Fruit fly (Drosophila melanogaster) whole organism, prepupa: ENCODE results near the gene Atg5.

ENCODE experiments used
- Blimp-1 ChIP-seq: fragments of 200-800 bp; sonication (Bioruptor generic); optimal IDR thresholded peaks from 3 replicates; lab custom pipeline; 2017; ENCODE audit warnings: missing biosample characterization, missing genetic modification characterization, mild to moderate bottlenecking, moderate library complexity, missing genetic modification reagents
- CG10631 ChIP-seq: fragments of 200-800 bp; sonication (Bioruptor generic); optimal IDR thresholded peaks from 2 replicates; lab custom pipeline; 2016; ENCODE audit warnings: missing biosample characterization, missing genetic modification characterization
- CG10669 ChIP-seq: fragments of 200-800 bp; sonication (Bioruptor generic); optimal IDR thresholded peaks from 3 replicates; lab custom pipeline; 2018; ENCODE audit warnings: missing biosample characterization, mild to moderate bottlenecking, missing genetic modification characterization, moderate library complexity
- CG11294 ChIP-seq: fragments of 200-800 bp; sonication (Bioruptor generic); IDR thresholded peaks from 2 replicates; pipeline ENCODE4 v1.3.6; 2022; ENCODE audit warnings: missing biosample characterization, missing genetic modification characterization
- CG11762 ChIP-seq: fragments of 200-800 bp; sonication (Bioruptor generic); optimal IDR thresholded peaks from 3 replicates; lab custom pipeline; 2016; ENCODE audit warnings: missing biosample characterization, missing genetic modification characterization; ENCODE audit not compliant: insufficient read depth
- CG11902 ChIP-seq: fragments of 200-800 bp; sonication (Bioruptor generic); optimal IDR thresholded peaks from 3 replicates; lab custom pipeline; 2016; ENCODE audit warnings: missing biosample characterization, missing genetic modification characterization
- CG15336 ChIP-seq: fragments of 200-800 bp; sonication (Bioruptor generic); IDR thresholded peaks from 2 replicates; pipeline ENCODE4 v1.3.6; 2022; ENCODE audit warnings: missing biosample characterization, missing genetic modification characterization
- CG1621 ChIP-seq: fragments of 200-800 bp; sonication (Bioruptor generic); optimal IDR thresholded peaks from 3 replicates; lab custom pipeline; 2018; ENCODE audit warnings: missing biosample characterization, mild to moderate bottlenecking, missing genetic modification characterization
- CG16779 ChIP-seq: fragments of 200-800 bp; sonication (Bioruptor generic); optimal IDR thresholded peaks from 3 replicates; lab custom pipeline; 2017; ENCODE audit warnings: missing biosample characterization, mild to moderate bottlenecking, missing genetic modification characterization
- CG31627 ChIP-seq: fragments of 200-800 bp; sonication (Bioruptor generic); optimal IDR thresholded peaks from 3 replicates; lab custom pipeline; 2016; ENCODE audit warnings: missing biosample characterization, missing genetic modification characterization
- CG32006 ChIP-seq: fragments of 200-800 bp; sonication (Bioruptor generic); optimal IDR thresholded peaks from 3 replicates; lab custom pipeline; 2017; ENCODE audit warnings: missing biosample characterization, mild to moderate bottlenecking, missing genetic modification characterization
- CG34406 ChIP-seq: fragments of 200-800 bp; sonication (Bioruptor generic); optimal IDR thresholded peaks from 3 replicates; lab custom pipeline; 2016; ENCODE audit warnings: missing biosample characterization, missing genetic modification characterization
- CG4318 ChIP-seq: fragments of 200-800 bp; sonication (Bioruptor generic); optimal IDR thresholded peaks from 3 replicates; lab custom pipeline; 2017; ENCODE audit warnings: missing biosample characterization, mild to moderate bottlenecking, missing genetic modification characterization
- CG6163 ChIP-seq: fragments of 200-800 bp; sonication (Bioruptor generic); IDR thresholded peaks from 3 replicates; pipeline ENCODE4 v1.3.6; 2022; ENCODE audit warnings: missing biosample characterization, missing genetic modification characterization
- CG6792 ChIP-seq: fragments of 200-800 bp; sonication (Bioruptor generic); optimal IDR thresholded peaks from 3 replicates; lab custom pipeline; 2016; ENCODE audit warnings: missing biosample characterization, missing genetic modification characterization
- CG6808 ChIP-seq: fragments of 200-800 bp; sonication (Bioruptor generic); optimal IDR thresholded peaks from 3 replicates; lab custom pipeline; 2017; ENCODE audit warnings: missing biosample characterization, missing genetic modification characterization, mild to moderate bottlenecking, moderate library complexity, missing genetic modification reagents
- CG6854 ChIP-seq: fragments of 200-800 bp; sonication (Bioruptor generic); optimal IDR thresholded peaks from 2 replicates; lab custom pipeline; 2017; ENCODE audit warnings: missing biosample characterization, mild to moderate bottlenecking, missing genetic modification characterization
- CG8119 ChIP-seq: fragments of 200-800 bp; sonication (Bioruptor generic); IDR thresholded peaks from 3 replicates; pipeline ENCODE4 v1.3.6; 2022; ENCODE audit warnings: missing biosample characterization, missing genetic modification characterization
- CG8319 ChIP-seq: fragments of 200-800 bp; sonication (Bioruptor generic); optimal IDR thresholded peaks from 3 replicates; lab custom pipeline; 2016; ENCODE audit warnings: missing biosample characterization, missing genetic modification characterization
- CG8632 ChIP-seq: fragments of 200-800 bp; sonication (Bioruptor generic); optimal IDR thresholded peaks from 3 replicates; lab custom pipeline; 2016; ENCODE audit warnings: missing biosample characterization, missing genetic modification characterization
- CG9139 ChIP-seq: fragments of 200-800 bp; sonication (Bioruptor generic); optimal IDR thresholded peaks from 3 replicates; lab custom pipeline; 2017; ENCODE audit warnings: missing biosample characterization, mild to moderate bottlenecking, missing genetic modification characterization
- Eip75B ChIP-seq: fragments of 200-800 bp; sonication (Bioruptor generic); optimal IDR thresholded peaks from 3 replicates; lab custom pipeline; 2016; ENCODE audit warnings: missing biosample characterization, missing genetic modification characterization
- Eip78C ChIP-seq: fragments of 200-800 bp; sonication (Bioruptor generic); peaks from one replicate; lab custom pipeline; 2016; ENCODE audit warnings: missing biosample characterization, missing genetic modification characterization
- Ets96B ChIP-seq: fragments of 200-800 bp; optimal IDR thresholded peaks from 2 replicates; lab custom pipeline; 2019; ENCODE audit warnings: missing biosample characterization, mild to moderate bottlenecking, missing genetic modification characterization, moderate library complexity
- Gug ChIP-seq: fragments of 200-800 bp; sonication (Bioruptor generic); IDR thresholded peaks from 2 replicates; pipeline ENCODE4 v1.3.6; 2022; ENCODE audit warnings: missing biosample characterization, missing genetic modification characterization
- Hr38 ChIP-seq: sonication (Bioruptor generic); optimal IDR thresholded peaks from 2 replicates; lab custom pipeline; 2016; ENCODE audit warnings: missing biosample characterization, missing genetic modification characterization
- Hr39 ChIP-seq: fragments of 200-800 bp; sonication (Bioruptor generic); optimal IDR thresholded peaks from 2 replicates; lab custom pipeline; 2016; ENCODE audit warnings: missing biosample characterization, missing genetic modification characterization
- Hr4 ChIP-seq: fragments of 200-800 bp; sonication (Bioruptor generic); optimal IDR thresholded peaks from 3 replicates; lab custom pipeline; 2016; ENCODE audit warnings: missing biosample characterization, missing genetic modification characterization
- Lpt ChIP-seq: fragments of 200-800 bp; sonication (Bioruptor generic); optimal IDR thresholded peaks from 3 replicates; lab custom pipeline; 2016; ENCODE audit warnings: missing biosample characterization, missing genetic modification characterization
- Met ChIP-seq: fragments of 200-800 bp; sonication (Bioruptor generic); optimal IDR thresholded peaks from 3 replicates; lab custom pipeline; 2016; ENCODE audit warnings: missing biosample characterization, missing genetic modification characterization
- OdsH ChIP-seq: fragments of 200-800 bp; sonication (Bioruptor generic); optimal IDR thresholded peaks from 3 replicates; lab custom pipeline; 2016; ENCODE audit warnings: missing biosample characterization, missing genetic modification characterization
- Smox ChIP-seq: fragments of 200-800 bp; sonication (Bioruptor generic); optimal IDR thresholded peaks from 3 replicates; lab custom pipeline; 2016; ENCODE audit warnings: missing biosample characterization, missing genetic modification characterization
- Sox102F ChIP-seq: fragments of 200-800 bp; sonication (Bioruptor generic); optimal IDR thresholded peaks from 2 replicates; lab custom pipeline; 2016; ENCODE audit warnings: missing biosample characterization, mild to moderate bottlenecking, missing genetic modification characterization
- Sox14 ChIP-seq: fragments of 200-800 bp; sonication (Bioruptor generic); optimal IDR thresholded peaks from 3 replicates; lab custom pipeline; 2016; ENCODE audit warnings: missing biosample characterization, missing genetic modification characterization
- Sox15 ChIP-seq: fragments of 200-800 bp; sonication (Bioruptor generic); optimal IDR thresholded peaks from 3 replicates; lab custom pipeline; 2016; ENCODE audit warnings: missing biosample characterization, missing genetic modification characterization
- achi ChIP-seq: fragments of 200-800 bp; sonication (Bioruptor generic); optimal IDR thresholded peaks from 3 replicates; lab custom pipeline; 2016; ENCODE audit warnings: missing biosample characterization, missing genetic modification characterization
- acj6 ChIP-seq: fragments of 200-800 bp; sonication (Bioruptor generic); optimal IDR thresholded peaks from 3 replicates; lab custom pipeline; 2016; ENCODE audit warnings: missing biosample characterization, missing genetic modification characterization
- dac ChIP-seq: fragments of 200-800 bp; sonication (Bioruptor generic); optimal IDR thresholded peaks from 2 replicates; lab custom pipeline; 2017; ENCODE audit warnings: missing biosample characterization, mild to moderate bottlenecking, missing genetic modification characterization
- dsx ChIP-seq: fragments of 200-800 bp; optimal IDR thresholded peaks from 3 replicates; lab custom pipeline; 2019; ENCODE audit warnings: missing biosample characterization, mild to moderate bottlenecking, missing genetic modification characterization, moderate library complexity; ENCODE audit not compliant: poor library complexity, severe bottlenecking
- eg ChIP-seq: fragments of 200-800 bp; sonication (Bioruptor generic); IDR thresholded peaks from 3 replicates; pipeline ENCODE4 v1.3.6; 2022; ENCODE audit warnings: missing biosample characterization, missing genetic modification characterization
- esn ChIP-seq: fragments of 200-800 bp; sonication (Bioruptor generic); optimal IDR thresholded peaks from 2 replicates; lab custom pipeline; 2016; ENCODE audit warnings: missing biosample characterization, mild to moderate bottlenecking, missing genetic modification characterization, moderate library complexity
- fd59A ChIP-seq: fragments of 200-800 bp; sonication (Bioruptor generic); optimal IDR thresholded peaks from 2 replicates; lab custom pipeline; 2017; ENCODE audit warnings: missing biosample characterization, mild to moderate bottlenecking, missing genetic modification characterization, missing genetic modification reagents
- fd85E ChIP-seq: fragments of 200-800 bp; sonication (Bioruptor generic); optimal IDR thresholded peaks from 3 replicates; lab custom pipeline; 2016; ENCODE audit warnings: missing biosample characterization, missing genetic modification characterization
- fkh ChIP-seq: fragments of 200-800 bp; sonication (Bioruptor generic); optimal IDR thresholded peaks from 3 replicates; lab custom pipeline; 2017; ENCODE audit warnings: missing biosample characterization, mild to moderate bottlenecking, missing genetic modification characterization, moderate library complexity
- lz ChIP-seq: fragments of 200-800 bp; sonication (Bioruptor generic); optimal IDR thresholded peaks from 3 replicates; lab custom pipeline; 2016; ENCODE audit warnings: missing biosample characterization, missing genetic modification characterization
- pdm3 ChIP-seq: fragments of 200-800 bp; sonication (Bioruptor generic); optimal IDR thresholded peaks from 3 replicates; lab custom pipeline; 2016; ENCODE audit warnings: missing biosample characterization, missing genetic modification characterization
- salr ChIP-seq, 2 experiments: fragments of 200-800 bp; sonication (Bioruptor generic); optimal IDR thresholded peaks; 3 replicates each; lab custom pipeline; 2016 to 2018; ENCODE audit warnings: missing biosample characterization in 2 of 2, missing genetic modification characterization in 2 of 2, mild to moderate bottlenecking in 1 of 2
- spab ChIP-seq: fragments of 200-800 bp; sonication (Bioruptor generic); optimal IDR thresholded peaks from 2 replicates; lab custom pipeline; 2017; ENCODE audit warnings: missing biosample characterization, mild to moderate bottlenecking, missing genetic modification characterization, missing genetic modification reagents
- svp ChIP-seq: fragments of 200-800 bp; sonication (Bioruptor generic); peaks from one replicate; lab custom pipeline; 2016; ENCODE audit warnings: missing biosample characterization, missing genetic modification characterization
- topi ChIP-seq: fragments of 200-800 bp; sonication (Bioruptor generic); optimal IDR thresholded peaks from 3 replicates; lab custom pipeline; 2016; ENCODE audit warnings: missing biosample characterization, missing genetic modification characterization
- vri ChIP-seq: fragments of 200-800 bp; sonication (Bioruptor generic); optimal IDR thresholded peaks from 3 replicates; lab custom pipeline; 2016; ENCODE audit warnings: missing biosample characterization, mild to moderate bottlenecking, missing genetic modification characterization

The Atg5 gene

DNA sequence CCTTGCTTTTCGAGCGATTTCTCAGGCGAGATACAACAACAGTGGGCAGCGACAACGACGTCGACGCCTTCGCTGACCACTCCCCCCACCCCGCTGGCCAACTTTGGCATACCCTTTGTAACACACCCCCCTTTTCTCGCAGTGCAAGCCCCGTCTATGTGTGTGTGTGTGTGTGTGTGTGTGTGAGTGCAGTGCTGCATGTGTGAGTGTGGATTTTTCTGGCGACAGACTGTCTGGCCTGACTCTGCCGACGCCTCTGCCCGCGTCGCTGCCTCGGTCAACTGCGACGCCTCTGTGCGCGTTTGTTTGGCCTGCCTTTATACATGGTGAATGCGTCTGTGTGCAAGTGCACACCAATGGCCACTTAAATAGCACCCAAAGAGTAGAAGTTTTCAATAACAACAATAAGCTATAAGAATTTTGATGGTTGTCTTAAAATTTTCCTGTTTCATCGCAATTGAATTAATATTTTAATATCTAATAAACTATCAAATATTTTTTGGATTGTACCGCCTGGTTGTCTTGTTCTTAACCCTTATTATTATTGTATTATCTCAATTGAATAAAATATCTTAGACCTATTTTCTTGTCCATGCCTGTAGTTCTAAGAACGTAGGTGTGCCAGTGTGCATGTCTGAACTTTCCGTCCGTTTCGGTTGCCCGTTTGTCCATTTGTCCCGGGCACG, 29.6 kb downstream of the Atg5 start:
- TF ChIP-seq CG9139 (GFP tag; lab: Kevin White, UChicago) (peak; percentile 88), CG31627 (peak; percentile 70), spab (peak; percentile 87), CG15336 (peak; percentile 95), CG16779 (tag; lab: Kevin White, UChicago) (peak; percentile 86), Hr39 (GFP tag; lab: Kevin White, UChicago) (peak; percentile 49), CG8632 (GFP tag; lab: Kevin White, UChicago) (peak; percentile 87), CG11902 (peak; percentile 75), dac (GFP tag; lab: Kevin White, UChicago) (peak; percentile 55), Hr38 (GFP tag; lab: Kevin White, UChicago) (no peak), achi (GFP tag; lab: Kevin White, UChicago) (peak; percentile 87), vri (peak; percentile 75), CG8319 (peak; percentile 69), CG32006 (GFP tag; lab: Kevin White, UChicago) (peak; percentile 88), fd59A (GFP tag; lab: Kevin White, UChicago) (peak; percentile 86), pdm3 (GFP tag; lab: Kevin White, UChicago) (peak; percentile 83), acj6 (GFP tag; lab: Kevin White, UChicago) (peak; percentile 86), Smox (peak; percentile 85), CG8119 (GFP tag; lab: Robert Waterston, UW) (peak; percentile 95), svp (GFP tag; lab: Kevin White, UChicago) (peak; percentile 92), CG10669 (GFP tag; lab: Kevin White, UChicago) (peak; percentile 91), Met (GFP tag; lab: Kevin White, UChicago) (peak; percentile 87), Eip75B (peak; percentile 55), CG6163 (peak; percentile 90), CG6854 (GFP tag; lab: Kevin White, UChicago) (peak; percentile 92), Lpt (peak; percentile 71), CG4318 (peak; percentile 81), Hr4 (GFP tag; lab: Kevin White, UChicago) (peak; percentile 71), Ets96B (tag; lab: Kevin White, UChicago) (peak; percentile 93), Gug (GFP tag; lab: Robert Waterston, UW) (peak; percentile 84), Eip78C (GFP tag; lab: Kevin White, UChicago) (peak; percentile 98), fkh (GFP tag; lab: Kevin White, UChicago) (peak; percentile 33), Sox102F (GFP tag; lab: Kevin White, UChicago) (peak; percentile 80), Sox15 (GFP tag; lab: Kevin White, UChicago) (peak; percentile 66), Sox14 (GFP tag; lab: Kevin White, UChicago) (peak; percentile 72), OdsH (GFP tag; lab: Kevin White, UChicago) (peak; percentile 89), topi (GFP tag; lab: Kevin White, UChicago) (peak; percentile 88), CG34406 (GFP tag; lab: Kevin White, UChicago) (peak; percentile 91), eg (GFP tag; lab: Robert Waterston, UW) (peak; percentile 89), salr (GFP tag; optimal IDR thresholded peaks at IDR 0.05; lab: Kevin White, UChicago) (peak; percentile 64 to 75), Blimp-1 (GFP tag; lab: Kevin White, UChicago) (peak; percentile 72), lz (GFP tag; lab: Kevin White, UChicago) (peak; percentile 80), CG6808 (GFP tag; lab: Kevin White, UChicago) (peak; percentile 91), esn (GFP tag; lab: Kevin White, UChicago) (peak; percentile 89), CG11294 (peak; percentile 73), CG1621 (tag; lab: Kevin White, UChicago) (peak; percentile 82), fd85E (GFP tag; lab: Kevin White, UChicago) (no peak), CG10631 (peak; percentile 83), CG6792 (peak; percentile 85), CG11762 (peak; percentile 78), dsx (GFP tag; lab: Kevin White, UChicago) (peak; percentile 93)
